Fruit fly (Drosophila melanogaster) whole organism, prepupa: Measurements from ENCODE around the gene bur.

Experiments
- CG31627 ChIP-seq: fragments of 200-800 bp; sonication (Bioruptor generic); optimal IDR thresholded peaks from 3 replicates; lab custom pipeline; 2016; ENCODE audit warnings: missing biosample characterization, missing genetic modification characterization
- CG6276 ChIP-seq: fragments of 200-800 bp; sonication (Bioruptor generic); optimal IDR thresholded peaks from 2 replicates; lab custom pipeline; 2017; ENCODE audit warnings: missing biosample characterization, mild to moderate bottlenecking, missing genetic modification characterization
- Ets96B ChIP-seq: fragments of 200-800 bp; optimal IDR thresholded peaks from 2 replicates; lab custom pipeline; 2019; ENCODE audit warnings: missing biosample characterization, mild to moderate bottlenecking, missing genetic modification characterization, moderate library complexity
- Gug ChIP-seq: fragments of 200-800 bp; sonication (Bioruptor generic); IDR thresholded peaks from 2 replicates; pipeline ENCODE4 v1.3.6; 2022; ENCODE audit warnings: missing biosample characterization, missing genetic modification characterization
- Smox ChIP-seq: fragments of 200-800 bp; sonication (Bioruptor generic); optimal IDR thresholded peaks from 3 replicates; lab custom pipeline; 2016; ENCODE audit warnings: missing biosample characterization, missing genetic modification characterization
- Sox102F ChIP-seq: fragments of 200-800 bp; sonication (Bioruptor generic); optimal IDR thresholded peaks from 2 replicates; lab custom pipeline; 2016; ENCODE audit warnings: missing biosample characterization, mild to moderate bottlenecking, missing genetic modification characterization
- esn ChIP-seq: fragments of 200-800 bp; sonication (Bioruptor generic); optimal IDR thresholded peaks from 2 replicates; lab custom pipeline; 2016; ENCODE audit warnings: missing biosample characterization, mild to moderate bottlenecking, missing genetic modification characterization, moderate library complexity
- pdm3 ChIP-seq: fragments of 200-800 bp; sonication (Bioruptor generic); optimal IDR thresholded peaks from 3 replicates; lab custom pipeline; 2016; ENCODE audit warnings: missing biosample characterization, missing genetic modification characterization

DNA sequence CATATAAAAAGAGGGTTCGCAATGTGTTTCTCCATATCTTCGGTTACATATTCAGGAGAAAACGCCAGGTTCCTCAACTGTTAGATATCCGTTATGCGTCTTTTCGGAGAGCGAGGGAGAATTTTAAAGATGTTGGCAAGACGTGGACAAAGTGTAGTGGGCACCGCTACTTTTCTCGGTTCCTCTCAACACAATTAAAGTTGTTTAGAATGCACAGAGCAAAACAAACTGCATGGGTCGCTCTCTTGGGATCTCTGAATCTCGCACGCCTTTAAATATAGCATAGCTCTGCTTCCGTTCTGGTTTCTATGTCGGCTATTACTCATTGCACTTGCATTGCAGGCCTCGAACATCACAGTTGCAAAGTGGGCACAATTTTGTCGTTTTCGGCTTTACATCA is 26.7 kb upstream of the bur start, which contains the start of gene clumsy:
- TF ChIP-seq Sox102F (GFP tag; lab: Kevin White, UChicago) (no peak), Gug (GFP tag; lab: Robert Waterston, UW) (no peak), Smox (GFP tag; lab: Kevin White, UChicago) (no peak), CG6276 (GFP tag; lab: Kevin White, UChicago) (no peak), esn (GFP tag; lab: Kevin White, UChicago) (no peak), pdm3 (GFP tag; lab: Kevin White, UChicago) (no peak), Ets96B (tag; lab: Kevin White, UChicago) (no peak), CG31627 (GFP tag; lab: Kevin White, UChicago) (no peak)
